Worm (Caenorhabditis elegans) whole organism, mixed stage, embryonic: Measurements from ENCODE around the gene Y73C8C.12.

ENCODE experiments used
- bed-3 ChIP-seq: fragments of 200-800 bp; sonication (Bioruptor generic); optimal IDR thresholded peaks from 3 replicates; lab custom pipeline; 2018; ENCODE audit warnings: mild to moderate bottlenecking, missing genetic modification characterization, moderate library complexity, missing compliant biosample characterization
- ces-1 ChIP-seq: fragments of 150-350 bp; optimal IDR thresholded peaks from 2 replicates; lab custom pipeline; 2014; ENCODE audit warnings: missing biosample characterization, missing genetic modification reagents, missing genetic modification characterization
- elt-1 ChIP-seq: sonication (generic microtip); optimal IDR thresholded peaks from 2 replicates; lab custom pipeline; 2017; ENCODE audit warnings: missing genetic modification characterization, mild to moderate bottlenecking, missing compliant biosample characterization, antibody characterized with exemption, moderate library complexity, borderline replicate concordance; ENCODE audit not compliant: insufficient read depth
- lsy-2 ChIP-seq: fragments of 150-350 bp; optimal IDR thresholded peaks from 2 replicates; lab custom pipeline; 2014; ENCODE audit warnings: missing biosample characterization, missing genetic modification characterization
- nhr-28 ChIP-seq: fragments of 150-350 bp; optimal IDR thresholded peaks from 2 replicates; lab custom pipeline; 2014; ENCODE audit warnings: missing biosample characterization, missing genetic modification characterization
- sptf-1 ChIP-seq: sonication (generic microtip); optimal IDR thresholded peaks from 2 replicates; lab custom pipeline; 2017; ENCODE audit warnings: mild to moderate bottlenecking, missing genetic modification characterization, moderate library complexity, missing compliant biosample characterization

DNA sequence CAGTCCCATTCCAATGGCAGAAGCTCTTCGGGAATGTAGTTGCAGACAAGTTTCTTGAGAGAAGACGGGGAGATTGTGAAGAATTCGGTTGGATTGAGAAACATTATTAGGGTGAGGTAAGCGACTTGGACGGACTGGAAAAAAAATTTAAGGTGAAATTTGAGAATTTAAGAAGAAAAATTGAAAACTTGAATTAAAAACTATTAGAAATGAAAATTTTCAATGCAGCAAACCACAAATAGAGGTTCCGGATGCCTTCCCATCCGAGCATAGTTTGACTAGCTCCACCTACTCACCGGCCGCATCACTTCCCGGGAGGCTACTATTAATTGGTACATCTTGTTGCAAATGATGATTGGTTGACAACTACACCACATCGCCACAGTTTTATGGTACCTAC, 11.3 kb upstream of the Y73C8C.12 start, which contains the start of gene Y73C8C.8:
- TF ChIP-seq sptf-1 (tag; lab: Kevin White, UChicago) (no peak), ces-1 (GFP tag; lab: Kevin White, UChicago) (no peak), elt-1 (tag; lab: Kevin White, UChicago) (no peak), bed-3 (GFP tag; lab: Kevin White, UChicago) (no peak), lsy-2 (tag; lab: Kevin White, UChicago) (no peak), nhr-28 (tag; lab: Kevin White, UChicago) (no peak)
